Fruit fly (Drosophila melanogaster): Measurements from ENCODE around the gene CG4199.

DNA sequence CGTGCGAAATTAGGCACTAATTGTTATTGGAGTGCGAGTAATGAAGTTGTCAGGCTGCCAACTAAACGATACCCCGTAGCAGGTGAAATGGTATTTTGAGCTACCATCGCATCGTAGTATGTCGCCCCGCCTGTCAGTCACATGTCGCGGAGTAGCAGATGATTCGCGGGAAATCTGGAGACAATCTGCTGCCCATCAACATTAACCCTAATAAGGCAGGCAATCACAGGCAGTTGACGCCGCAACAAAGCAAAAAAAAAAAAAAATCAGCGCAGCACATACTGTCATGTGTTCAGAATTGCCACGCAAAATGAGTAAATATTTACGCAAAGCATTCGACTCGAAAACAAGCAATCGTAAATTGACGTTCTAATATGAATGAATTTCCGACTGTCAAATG is 30.6 kb upstream of the CG4199 start:
- TF ChIP-seq h (optimal IDR thresholded peaks at IDR 0.05) (no peak), psq (optimal IDR thresholded peaks at IDR 0.05) (no peak), ttk (optimal IDR thresholded peaks at IDR 0.05) (no peak), insv (optimal IDR thresholded peaks at IDR 0.05) (no peak), Sin3A (optimal IDR thresholded peaks at IDR 0.05) (no peak)

All from Kc167 (cell line).